Fruit fly (Drosophila melanogaster): ENCODE results near the gene CG9312.
A peak's percentile ranks its signal among the peaks of the same experiment; 100 is the strongest.

The CG9312 gene

DNA sequence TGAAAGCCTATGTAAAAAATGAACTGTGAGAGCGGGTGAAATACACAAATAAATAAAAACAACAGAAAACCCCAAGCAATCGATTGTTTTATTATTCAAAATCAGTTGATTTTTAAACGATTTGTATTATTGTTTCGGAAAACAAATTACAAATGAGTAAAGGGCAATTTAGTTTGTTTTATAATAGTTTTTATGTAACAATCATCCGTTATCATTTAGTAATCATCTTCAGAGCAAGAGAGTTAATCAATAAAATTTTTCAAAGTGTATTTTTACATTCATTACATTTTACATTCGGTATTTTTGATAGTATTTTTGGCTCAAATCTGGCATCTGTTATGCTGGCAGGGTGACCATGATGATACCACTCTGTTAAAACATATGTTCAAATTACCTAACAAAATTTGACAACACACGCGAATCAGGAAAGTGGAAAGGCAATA, 13.7 kb downstream of the CG9312 start, which contains the start of the genes CG42375 and CG9288 (continued):
- TF ChIP-seq Rfx (GFP tag; IDR thresholded peaks at IDR 0.05) (peak; percentile 38; the same call in 1 of the 2 replicates), grn (GFP tag; optimal IDR thresholded peaks at IDR 0.05) (no peak), ems (GFP tag; optimal IDR thresholded peaks at IDR 0.05) (no peak), CG10431 (GFP tag; optimal IDR thresholded peaks at IDR 0.05) (no peak), CG9876 (GFP tag; optimal IDR thresholded peaks at IDR 0.05) (no peak), CG4282 (GFP tag; optimal IDR thresholded peaks at IDR 0.05) (no peak), eve (GFP tag; optimal IDR thresholded peaks at IDR 0.05) (no peak), caup (GFP tag; optimal IDR thresholded peaks at IDR 0.05; ENCODE audit: severe bottlenecking) (peak; percentile 39), ac (GFP tag; optimal IDR thresholded peaks at IDR 0.05) (no peak), exex (tag; optimal IDR thresholded peaks at IDR 0.05) (peak; percentile 0), GATAe (GFP tag; conservative IDR thresholded peaks at IDR 0.05) (no peak), CG8478 (optimal IDR thresholded peaks at IDR 0.05) (no peak), maf-S (GFP tag; optimal IDR thresholded peaks at IDR 0.05) (peak; percentile 40), Med (GFP tag) (peak; percentile 92), Abd-B (GFP tag; optimal IDR thresholded peaks at IDR 0.05) (no peak), CG34422 (GFP tag; IDR thresholded peaks at IDR 0.05) (peak; percentile 70), CG9727 (GFP tag; optimal IDR thresholded peaks at IDR 0.05) (peak; percentile 81), klu (GFP tag; IDR thresholded peaks at IDR 0.05) (no peak), z (GFP tag; IDR thresholded peaks at IDR 0.05) (0 out of 3 replicates have a peak, but pooled peaks have one; percentile 32), CG2889 (GFP tag; IDR thresholded peaks at IDR 0.05) (no peak), crp (GFP tag; optimal IDR thresholded peaks at IDR 0.05) (peak in 1 of 2 experiments; percentile 82), CG12071 (GFP tag; optimal IDR thresholded peaks at IDR 0.05) (peak; percentile 36), bab2 (GFP tag; optimal IDR thresholded peaks at IDR 0.05) (peak; percentile 87), Rx (GFP tag; IDR thresholded peaks at IDR 0.05) (no peak), Dfd (GFP tag; optimal IDR thresholded peaks at IDR 0.05) (no peak), wek (GFP tag; optimal IDR thresholded peaks at IDR 0.05) (no peak), hth (optimal IDR thresholded peaks at IDR 0.05) (no peak), CG4617 (GFP tag; optimal IDR thresholded peaks at IDR 0.05; ENCODE audit: borderline replicate concordance) (no peak), CG3995 (GFP tag; optimal IDR thresholded peaks at IDR 0.05) (no peak), CG18599 (GFP tag; optimal IDR thresholded peaks at IDR 0.05) (peak; percentile 78), trh (GFP tag; optimal IDR thresholded peaks at IDR 0.05) (no peak), jumu (GFP tag; optimal IDR thresholded peaks at IDR 0.05) (peak; percentile 56), CG3163 (GFP tag; optimal IDR thresholded peaks at IDR 0.05) (no peak), CG7987 (GFP tag; optimal IDR thresholded peaks at IDR 0.05) (no peak), tna (GFP tag; IDR thresholded peaks at IDR 0.05; ENCODE audit: partially characterized antibody) (no peak), ewg (GFP tag; optimal IDR thresholded peaks at IDR 0.05) (no peak), CG18476 (GFP tag; optimal IDR thresholded peaks at IDR 0.05) (peak; percentile 68), CG30403 (GFP tag; optimal IDR thresholded peaks at IDR 0.05) (peak; percentile 82), CG13424 (tag; optimal IDR thresholded peaks at IDR 0.05) (peak; percentile 14), Meics (GFP tag; optimal IDR thresholded peaks at IDR 0.05) (peak; percentile 65), Ravus (GFP tag; IDR thresholded peaks at IDR 0.05) (no peak), slp2 (GFP tag; optimal IDR thresholded peaks at IDR 0.05) (no peak), Xbp1 (GFP tag; optimal IDR thresholded peaks at IDR 0.05) (peak; percentile 36), fd96Cb (tag; optimal IDR thresholded peaks at IDR 0.05) (peak; percentile 83), kay (GFP tag; optimal IDR thresholded peaks at IDR 0.05) (peak; percentile 67), fru (optimal IDR thresholded peaks at IDR 0.05) (no peak), CG10267 (tag; optimal IDR thresholded peaks at IDR 0.05) (peak; percentile 79), CG1602 (GFP tag; optimal IDR thresholded peaks at IDR 0.05) (peak; percentile 12), br (optimal IDR thresholded peaks at IDR 0.05) (no peak), CG13624 (GFP tag; optimal IDR thresholded peaks at IDR 0.05) (peak; percentile 82), pho (GFP tag; optimal IDR thresholded peaks at IDR 0.05) (no peak), Lhr (GFP tag; optimal IDR thresholded peaks at IDR 0.05) (no peak)

All from whole organism, embryonic.